Worm (Caenorhabditis elegans): Measurements from ENCODE around the gene pqn-54.

DNA sequence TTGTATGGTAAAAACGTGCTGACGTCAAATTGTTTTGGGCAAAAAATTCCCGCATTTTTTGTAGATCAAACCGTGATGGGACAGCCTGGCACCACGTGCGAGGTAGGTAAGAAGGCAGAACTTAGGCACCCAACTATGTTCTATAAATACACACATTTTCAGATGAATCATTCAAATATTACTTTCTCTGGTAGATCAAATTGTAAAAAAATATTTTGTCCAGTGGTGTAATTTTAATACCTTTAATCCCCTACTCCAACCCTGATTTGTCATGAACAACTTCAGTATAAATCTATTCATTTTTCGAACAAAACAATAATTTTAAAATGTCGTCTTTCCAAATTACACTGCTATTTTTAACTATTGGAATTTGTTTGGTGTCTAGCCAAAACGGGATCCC is 29.7 kb downstream of the pqn-54 start, which contains the start of gene spig-7:
- no peak for TF ChIP-seq ama-1 (optimal IDR thresholded peaks at IDR 0.05)
- TF ChIP-seq lin-13 (GFP tag; optimal IDR thresholded peaks at IDR 0.05), result no peak
- no peak for TF ChIP-seq gmeb-1 (tag; optimal IDR thresholded peaks at IDR 0.05)
- TF ChIP-seq nhr-11 (tag; optimal IDR thresholded peaks at IDR 0.05), result no peak
- TF ChIP-seq unc-62 (GFP tag; optimal IDR thresholded peaks at IDR 0.05), result no peak
- no peak for TF ChIP-seq alr-1 (tag; optimal IDR thresholded peaks at IDR 0.05)
- no peak for TF ChIP-seq fos-1 (tag; optimal IDR thresholded peaks at IDR 0.05)
- no peak for TF ChIP-seq nhr-237 (tag; optimal IDR thresholded peaks at IDR 0.05)
- TF ChIP-seq ztf-11 (tag; optimal IDR thresholded peaks at IDR 0.05), result no peak
- no peak for TF ChIP-seq unc-39 (tag; optimal IDR thresholded peaks at IDR 0.05)
- no peak for TF ChIP-seq ceh-82 (tag; optimal IDR thresholded peaks at IDR 0.05)
- no peak for TF ChIP-seq sma-9 (GFP tag; optimal IDR thresholded peaks at IDR 0.05)
- no peak for TF ChIP-seq sma-9 (tag; optimal IDR thresholded peaks at IDR 0.05)
- TF ChIP-seq R02D3.7 (tag; optimal IDR thresholded peaks at IDR 0.05), result no peak

All from whole organism, L2 larva.